Worm (Caenorhabditis elegans): ENCODE results near the gene D2023.4.

Gene D2023.4

DNA sequence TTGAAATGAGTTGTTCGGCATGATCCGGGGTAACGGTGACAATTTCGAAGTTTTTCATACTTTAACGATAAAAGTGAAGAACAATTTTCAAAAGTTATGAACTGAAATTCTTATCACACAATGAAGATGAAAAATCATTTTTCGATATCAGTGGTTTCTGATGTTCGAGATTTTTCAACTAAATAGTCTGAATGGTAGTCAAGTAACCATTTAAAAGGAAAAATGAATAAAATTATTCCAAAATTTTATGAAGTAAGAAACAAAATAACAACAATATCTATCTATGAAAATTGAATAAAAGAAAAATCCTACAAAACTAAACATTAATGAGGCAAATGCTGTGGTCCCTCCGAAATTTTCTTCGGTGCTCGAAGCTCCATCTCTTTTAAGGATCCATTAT is at the start of gene D2023.4:
TSS of gene D2023.4 (minus strand) at position 101 of the 400 bp plus-strand sequence.
- TF ChIP-seq R02D3.7 (tag; optimal IDR thresholded peaks at IDR 0.05) = no peak
- TF ChIP-seq elt-2 (tag; optimal IDR thresholded peaks at IDR 0.05) = peak; percentile 51
- TF ChIP-seq daf-12 (tag; optimal IDR thresholded peaks at IDR 0.05) = no peak
- TF ChIP-seq aly-2 (tag; optimal IDR thresholded peaks at IDR 0.05) = no peak
- no peak for TF ChIP-seq unc-62 (GFP tag; optimal IDR thresholded peaks at IDR 0.05)
- TF ChIP-seq ceh-9 (tag; optimal IDR thresholded peaks at IDR 0.05) = no peak
- no peak for TF ChIP-seq mml-1 (tag; optimal IDR thresholded peaks at IDR 0.05)
- TF ChIP-seq ceh-28 (tag; optimal IDR thresholded peaks at IDR 0.05) = no peak

DNA sequence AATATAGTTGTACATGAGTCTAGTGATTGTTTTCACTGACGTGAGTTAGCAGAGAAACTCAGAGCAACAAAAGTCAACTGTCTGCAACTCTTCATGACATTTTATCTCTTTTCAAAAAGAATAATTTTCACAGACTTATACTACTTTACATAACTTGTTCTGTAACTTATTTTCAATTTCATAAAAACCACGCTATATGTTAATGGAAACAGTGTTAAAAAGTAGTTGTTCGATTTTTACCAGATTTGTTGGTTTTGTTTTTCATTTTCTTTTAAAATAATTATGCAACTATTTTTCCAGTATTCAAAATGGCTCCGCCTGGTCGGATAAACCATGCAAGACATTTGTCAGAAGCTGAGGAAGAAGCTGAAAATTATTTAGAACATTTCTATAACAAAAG is 49.5 kb upstream of the D2023.4 start, which contains the start of gene sulp-4:
TSS of gene sulp-4 (plus strand) at position 301 of the 400 bp plus-strand sequence.
- TF ChIP-seq ceh-28 (tag; optimal IDR thresholded peaks at IDR 0.05) (no peak), ama-1 (optimal IDR thresholded peaks at IDR 0.05) (no peak), fos-1 (tag; optimal IDR thresholded peaks at IDR 0.05) (no peak), egl-5 (tag; optimal IDR thresholded peaks at IDR 0.05) (no peak), elt-3 (tag; optimal IDR thresholded peaks at IDR 0.05) (no peak), mml-1 (tag; optimal IDR thresholded peaks at IDR 0.05) (no peak), nhr-67 (tag; optimal IDR thresholded peaks at IDR 0.05) (no peak), unc-62 (GFP tag; optimal IDR thresholded peaks at IDR 0.05) (no peak)

DNA sequence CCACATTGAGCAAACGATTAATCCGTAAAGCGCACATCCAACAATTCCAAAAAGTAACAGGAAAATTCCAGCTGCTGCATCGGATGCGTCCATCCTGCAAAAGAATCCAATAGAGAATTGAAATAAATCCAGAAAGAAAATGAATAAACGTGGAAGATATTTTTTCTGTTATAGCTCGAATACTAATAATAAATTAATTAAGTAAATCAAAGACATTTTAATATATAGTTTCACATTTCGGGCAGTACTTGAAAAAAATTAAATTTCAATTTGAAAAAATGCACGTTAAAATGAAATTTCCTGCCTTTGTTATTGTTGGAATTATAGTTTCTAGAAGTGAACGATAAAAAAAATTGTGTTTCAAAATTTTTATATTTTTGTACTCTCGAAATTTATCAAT is 42.6 kb upstream of the D2023.4 start, which contains the start of gene R13H4.7:
TSS of gene R13H4.7 (minus strand) at position 101 of the 400 bp plus-strand sequence.
- TF ChIP-seq ama-1 (optimal IDR thresholded peaks at IDR 0.05) (no peak), daf-12 (tag; optimal IDR thresholded peaks at IDR 0.05) (no peak), nhr-25 (tag; optimal IDR thresholded peaks at IDR 0.05) (no peak), ceh-82 (tag; optimal IDR thresholded peaks at IDR 0.05) (no peak), fkh-2 (tag; optimal IDR thresholded peaks at IDR 0.05) (no peak), ceh-9 (tag; optimal IDR thresholded peaks at IDR 0.05) (no peak), pqm-1 (tag; optimal IDR thresholded peaks at IDR 0.05) (no peak), pha-4 (tag; optimal IDR thresholded peaks at IDR 0.05) (no peak), ceh-16 (tag; optimal IDR thresholded peaks at IDR 0.05) (no peak), tbx-2 (tag; optimal IDR thresholded peaks at IDR 0.05) (no peak), nhr-237 (tag; optimal IDR thresholded peaks at IDR 0.05) (no peak), nhr-43 (tag; optimal IDR thresholded peaks at IDR 0.05; ENCODE audit: poor library complexity, severe bottlenecking) (no peak), hmg-11 (tag; optimal IDR thresholded peaks at IDR 0.05) (no peak), R02D3.7 (tag; optimal IDR thresholded peaks at IDR 0.05) (no peak), sea-2 (GFP tag; optimal IDR thresholded peaks at IDR 0.05) (no peak), nhr-28 (tag; optimal IDR thresholded peaks at IDR 0.05) (no peak)

DNA sequence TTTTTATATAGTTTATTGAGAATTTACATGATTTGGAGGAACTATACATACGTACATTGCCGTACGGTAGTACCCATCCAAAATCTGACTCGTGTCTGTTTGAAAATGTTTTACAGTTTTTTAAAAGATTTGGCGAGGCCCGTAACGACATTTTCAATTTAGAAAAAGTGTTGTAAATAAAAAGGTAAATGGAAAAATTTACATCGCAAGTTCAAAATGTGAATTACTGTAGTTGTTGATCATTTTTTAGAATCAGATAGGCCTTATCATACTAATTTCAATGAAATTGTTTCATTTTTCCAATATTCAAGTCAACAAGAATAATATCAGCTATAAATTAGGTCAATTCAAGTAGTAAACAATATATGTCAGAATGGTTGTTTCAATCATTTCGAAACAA is 37.3 kb upstream of the D2023.4 start, which contains the start of gene R13H4.6:
TSS of gene R13H4.6 (plus strand) at position 301 of the 400 bp plus-strand sequence.
- TF ChIP-seq pha-4 (tag; optimal IDR thresholded peaks at IDR 0.05) = peak; percentile 20
- TF ChIP-seq egl-27 (tag; optimal IDR thresholded peaks at IDR 0.05) = no peak

DNA sequence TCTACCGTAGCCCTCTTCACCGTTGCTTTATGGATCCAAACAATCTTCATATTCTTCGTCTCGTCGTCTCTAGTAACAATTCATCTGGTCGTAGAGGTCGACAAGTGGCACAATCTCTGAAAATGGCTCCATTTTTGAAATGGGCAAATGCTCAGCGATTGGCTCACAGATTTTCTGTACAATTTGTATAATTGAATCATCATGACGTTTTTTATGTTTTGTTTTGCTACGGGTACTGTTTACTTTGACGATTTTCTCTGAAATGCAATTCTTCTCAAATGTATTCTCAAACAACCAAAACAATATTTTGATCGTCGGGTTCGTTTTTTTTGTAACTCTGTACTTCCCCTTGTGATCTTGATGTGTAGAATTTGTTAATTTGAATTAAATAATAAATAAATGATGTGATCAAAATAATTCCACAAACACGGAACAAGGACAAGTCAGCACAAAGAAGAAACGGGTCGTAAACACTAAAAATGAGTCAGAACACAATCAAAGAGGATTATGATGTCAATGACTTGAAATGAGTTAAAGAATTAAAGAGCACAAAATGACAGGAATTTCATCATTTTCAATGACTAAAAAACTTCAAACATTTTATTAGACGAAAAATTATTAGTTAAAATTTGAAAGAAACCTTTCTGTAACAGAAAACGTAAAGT is 36.5 kb upstream of the D2023.4 start:
- TF ChIP-seq ceh-82 (tag; optimal IDR thresholded peaks at IDR 0.05) (no peak), daf-12 (tag; optimal IDR thresholded peaks at IDR 0.05) (no peak), zag-1 (tag; optimal IDR thresholded peaks at IDR 0.05) (no peak), lin-39 (tag; optimal IDR thresholded peaks at IDR 0.05) (no peak), elt-1 (tag; optimal IDR thresholded peaks at IDR 0.05) (no peak), nhr-12 (tag; optimal IDR thresholded peaks at IDR 0.05) (no peak), hmg-11 (tag; optimal IDR thresholded peaks at IDR 0.05) (no peak), jun-1 (tag; optimal IDR thresholded peaks at IDR 0.05) (peak; percentile 52), ztf-4 (tag; optimal IDR thresholded peaks at IDR 0.05) (no peak), nhr-23 (tag; optimal IDR thresholded peaks at IDR 0.05) (no peak), fkh-10 (GFP tag; optimal IDR thresholded peaks at IDR 0.05) (no peak), ceh-16 (tag; optimal IDR thresholded peaks at IDR 0.05) (no peak), elt-2 (tag; optimal IDR thresholded peaks at IDR 0.05) (peak; percentile 36), tbx-2 (tag; optimal IDR thresholded peaks at IDR 0.05) (no peak), lsy-12 (tag; optimal IDR thresholded peaks at IDR 0.05) (no peak), egl-5 (tag; optimal IDR thresholded peaks at IDR 0.05) (no peak), elt-3 (tag; optimal IDR thresholded peaks at IDR 0.05) (no peak), sea-2 (GFP tag; optimal IDR thresholded peaks at IDR 0.05) (no peak), egl-27 (tag; optimal IDR thresholded peaks at IDR 0.05) (no peak), ceh-9 (tag; optimal IDR thresholded peaks at IDR 0.05) (no peak), nhr-28 (tag; optimal IDR thresholded peaks at IDR 0.05) (no peak), nhr-25 (tag; optimal IDR thresholded peaks at IDR 0.05) (no peak), skn-1 (tag; optimal IDR thresholded peaks at IDR 0.05) (no peak), eor-1 (tag; optimal IDR thresholded peaks at IDR 0.05) (no peak), pqm-1 (tag; optimal IDR thresholded peaks at IDR 0.05) (peak; percentile 58), ztf-11 (tag; optimal IDR thresholded peaks at IDR 0.05) (no peak), ama-1 (optimal IDR thresholded peaks at IDR 0.05) (no peak), pha-4 (tag; optimal IDR thresholded peaks at IDR 0.05) (peak; percentile 36), mml-1 (tag; optimal IDR thresholded peaks at IDR 0.05) (no peak), nhr-43 (tag; optimal IDR thresholded peaks at IDR 0.05; ENCODE audit: poor library complexity, severe bottlenecking) (no peak), snpc-4 (tag; optimal IDR thresholded peaks at IDR 0.05) (no peak), nhr-11 (tag; optimal IDR thresholded peaks at IDR 0.05) (no peak), mdl-1 (tag; optimal IDR thresholded peaks at IDR 0.05) (no peak), fkh-2 (tag; optimal IDR thresholded peaks at IDR 0.05) (no peak)

Data from whole organism, L3 larva.